Fruit fly (Drosophila melanogaster) whole organism, prepupa: ENCODE results near the gene Lrpprc2.
A peak's percentile ranks its signal among the peaks of the same experiment; 100 is the strongest.

Experiments
- Ets21C ChIP-seq: fragments of 200-800 bp; sonication (Bioruptor generic); optimal IDR thresholded peaks from 3 replicates; lab custom pipeline; 2016; ENCODE audit warnings: missing biosample characterization, missing genetic modification characterization
- Ets96B ChIP-seq: fragments of 200-800 bp; optimal IDR thresholded peaks from 2 replicates; lab custom pipeline; 2019; ENCODE audit warnings: missing biosample characterization, mild to moderate bottlenecking, missing genetic modification characterization, moderate library complexity
- Gug ChIP-seq: fragments of 200-800 bp; sonication (Bioruptor generic); IDR thresholded peaks from 2 replicates; pipeline ENCODE4 v1.3.6; 2022; ENCODE audit warnings: missing biosample characterization, missing genetic modification characterization
- Met ChIP-seq: fragments of 200-800 bp; sonication (Bioruptor generic); optimal IDR thresholded peaks from 3 replicates; lab custom pipeline; 2016; ENCODE audit warnings: missing biosample characterization, missing genetic modification characterization
- Sox14 ChIP-seq: fragments of 200-800 bp; sonication (Bioruptor generic); optimal IDR thresholded peaks from 3 replicates; lab custom pipeline; 2016; ENCODE audit warnings: missing biosample characterization, missing genetic modification characterization
- Sox15 ChIP-seq: fragments of 200-800 bp; sonication (Bioruptor generic); optimal IDR thresholded peaks from 3 replicates; lab custom pipeline; 2016; ENCODE audit warnings: missing biosample characterization, missing genetic modification characterization
- achi ChIP-seq: fragments of 200-800 bp; sonication (Bioruptor generic); optimal IDR thresholded peaks from 3 replicates; lab custom pipeline; 2016; ENCODE audit warnings: missing biosample characterization, missing genetic modification characterization
- eg ChIP-seq: fragments of 200-800 bp; sonication (Bioruptor generic); IDR thresholded peaks from 3 replicates; pipeline ENCODE4 v1.3.6; 2022; ENCODE audit warnings: missing biosample characterization, missing genetic modification characterization

DNA sequence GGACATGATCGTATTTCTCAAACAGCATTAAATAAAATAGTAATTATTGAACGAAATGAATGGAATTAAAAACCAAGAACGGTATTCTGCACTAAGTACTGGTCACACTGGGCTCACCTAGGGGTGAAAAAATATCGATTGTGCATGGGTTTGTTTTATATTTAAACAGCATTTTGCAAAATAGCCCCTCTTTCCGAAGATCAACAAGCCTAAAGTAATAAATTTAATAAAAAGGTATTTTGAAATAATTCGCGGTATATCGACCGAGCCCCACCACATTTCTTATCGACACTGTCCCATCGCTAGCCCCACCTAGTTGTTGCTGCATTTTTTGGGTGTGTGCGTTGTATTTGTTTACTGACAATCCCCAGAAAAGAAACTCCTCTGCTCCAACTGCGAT lies 10.1 kb upstream of the Lrpprc2 start, which contains the start of gene pck:
- TF ChIP-seq Gug (GFP tag; lab: Robert Waterston, UW) = no peak; the same call in 1 of the 2 replicates
- TF ChIP-seq Ets96B (tag; lab: Kevin White, UChicago) = peak; percentile 26
- peak; percentile 71 for TF ChIP-seq Sox14 (GFP tag; lab: Kevin White, UChicago)
- TF ChIP-seq Met (GFP tag; lab: Kevin White, UChicago) = no peak
- TF ChIP-seq achi = peak; percentile 60
- peak; percentile 8 for TF ChIP-seq Sox15 (GFP tag; lab: Kevin White, UChicago)
- TF ChIP-seq Ets21C (GFP tag; lab: Kevin White, UChicago) = peak; percentile 50
- peak; percentile 77 for TF ChIP-seq eg (GFP tag; lab: Robert Waterston, UW)
